Fruit fly (Drosophila melanogaster) whole organism, embryonic: ENCODE measurements around the gene CG10086.

ENCODE experiments used
- Adf1 ChIP-seq: fragments of 200-800 bp; sonication (Bioruptor generic); IDR thresholded peaks from 2 replicates; pipeline ENCODE4 v1.3.6; 2022; ENCODE audit warnings: missing biosample characterization, missing genetic modification characterization
- Atf6 ChIP-seq: fragments of 200-800 bp; sonication (Bioruptor generic); IDR thresholded peaks from 2 replicates; pipeline ENCODE4 v1.3.6; 2022; ENCODE audit warnings: missing biosample characterization, missing genetic modification characterization
- CG10366 ChIP-seq: fragments of 200-800 bp; sonication (Bioruptor generic); IDR thresholded peaks from 2 replicates; pipeline ENCODE4 v1.3.6; 2022; ENCODE audit warnings: missing biosample characterization, missing genetic modification characterization
- CG10462 ChIP-seq: fragments of 200-800 bp; sonication (Bioruptor generic); optimal IDR thresholded peaks from 2 replicates; lab custom pipeline; 2016; ENCODE audit warnings: missing biosample characterization, missing genetic modification characterization
- CG11093 ChIP-seq: fragments of 200-800 bp; sonication (Bioruptor generic); IDR thresholded peaks from 3 replicates; pipeline ENCODE4 v1.3.6; 2022; ENCODE audit warnings: missing biosample characterization, missing genetic modification characterization
- CG15479 ChIP-seq: fragments of 200-800 bp; sonication (Bioruptor generic); optimal IDR thresholded peaks from 3 replicates; lab custom pipeline; 2019; ENCODE audit warnings: missing biosample characterization, mild to moderate bottlenecking, missing genetic modification characterization, moderate library complexity
- CG16779 ChIP-seq: fragments of 200-800 bp; sonication (Bioruptor generic); IDR thresholded peaks from 2 replicates; pipeline ENCODE4 v1.3.6; 2022; ENCODE audit warnings: missing biosample characterization, missing genetic modification characterization
- CG17568 ChIP-seq: fragments of 200-800 bp; sonication (Bioruptor generic); optimal IDR thresholded peaks from 2 replicates; lab custom pipeline; 2018; ENCODE audit warnings: missing biosample characterization, mild to moderate bottlenecking, missing genetic modification characterization, moderate library complexity
- CG1832 ChIP-seq: fragments of 200-800 bp; sonication (Bioruptor generic); optimal IDR thresholded peaks from 2 replicates; lab custom pipeline; 2017; ENCODE audit warnings: missing biosample characterization, mild to moderate bottlenecking, missing genetic modification characterization, inconsistent platforms
- CG18599 ChIP-seq: fragments of 200-800 bp; sonication (Bioruptor generic); optimal IDR thresholded peaks from 3 replicates; lab custom pipeline; 2017; ENCODE audit warnings: missing biosample characterization, missing genetic modification characterization, mild to moderate bottlenecking, moderate library complexity, missing genetic modification reagents
- CG31224 ChIP-seq: fragments of 200-800 bp; sonication (Bioruptor generic); IDR thresholded peaks from 2 replicates; pipeline ENCODE4 v1.3.6; 2022; ENCODE audit warnings: missing biosample characterization, missing genetic modification characterization
- CG31365 ChIP-seq: fragments of 200-800 bp; sonication (Bioruptor generic); optimal IDR thresholded peaks from 2 replicates; lab custom pipeline; 2018; ENCODE audit warnings: missing biosample characterization, mild to moderate bottlenecking, missing genetic modification characterization
- CG34224 ChIP-seq: fragments of 200-800 bp; sonication (Bioruptor generic); IDR thresholded peaks from 3 replicates; pipeline ENCODE4 v1.3.6; 2022; ENCODE audit warnings: missing biosample characterization, missing genetic modification characterization; ENCODE audit not compliant: partially characterized antibody
- CG34422 ChIP-seq: fragments of 200-800 bp; sonication (Bioruptor generic); IDR thresholded peaks from 3 replicates; pipeline ENCODE4 v1.3.6; 2022; ENCODE audit warnings: missing biosample characterization, missing genetic modification characterization
- CG4360 ChIP-seq: fragments of 200-800 bp; sonication (Bioruptor generic); IDR thresholded peaks from 2 replicates; pipeline ENCODE4 v1.3.6; 2022; ENCODE audit warnings: missing biosample characterization, missing genetic modification characterization
- CG7786 ChIP-seq: fragments of 200-800 bp; sonication (Bioruptor generic); optimal IDR thresholded peaks from 2 replicates; lab custom pipeline; 2016; ENCODE audit warnings: missing biosample characterization, missing genetic modification characterization
- CG7963 ChIP-seq: fragments of 200-800 bp; sonication (Bioruptor generic); IDR thresholded peaks from 3 replicates; pipeline ENCODE4 v1.3.6; 2022; ENCODE audit warnings: missing biosample characterization, missing genetic modification characterization; ENCODE audit not compliant: partially characterized antibody
- Camta ChIP-seq: fragments of 200-800 bp; sonication (Bioruptor generic); optimal IDR thresholded peaks from 2 replicates; lab custom pipeline; 2016; ENCODE audit warnings: missing biosample characterization, missing genetic modification characterization
- Dek ChIP-seq: fragments of 200-800 bp; sonication (Bioruptor generic); optimal IDR thresholded peaks from 3 replicates; lab custom pipeline; 2019; ENCODE audit warnings: missing biosample characterization, mild to moderate bottlenecking, missing genetic modification characterization, moderate library complexity
- Eip74EF ChIP-seq, 2 experiments: fragments of 200-800 bp in 1 of 2; fragments of >200 bp in 1 of 2; sonication (Bioruptor generic) in 1 of 2; optimal IDR thresholded peaks; 2 replicates each; lab custom pipeline; 2017 to 2019; ENCODE audit warnings: missing biosample characterization in 2 of 2, missing genetic modification characterization in 2 of 2, mild to moderate bottlenecking in 1 of 2, moderate library complexity in 1 of 2
- Ets97D ChIP-seq: fragments of 200-800 bp; sonication (Bioruptor generic); optimal IDR thresholded peaks from 3 replicates; lab custom pipeline; 2016; ENCODE audit warnings: missing biosample characterization, missing genetic modification characterization
- H2.0 ChIP-seq: fragments of 200-800 bp; sonication (Bioruptor generic); IDR thresholded peaks from 2 replicates; pipeline ENCODE4 v1.3.6; 2022; ENCODE audit warnings: missing biosample characterization, missing genetic modification characterization
- HmgZ ChIP-seq: fragments of 200-800 bp; sonication (Bioruptor generic); optimal IDR thresholded peaks from 2 replicates; lab custom pipeline; 2018; ENCODE audit warnings: missing biosample characterization, mild to moderate bottlenecking, missing genetic modification characterization
- Lhr ChIP-seq: fragments of 200-800 bp; sonication (Bioruptor generic); optimal IDR thresholded peaks from 3 replicates; lab custom pipeline; 2017; ENCODE audit warnings: mild to moderate bottlenecking, missing biosample characterization, missing genetic modification reagents, missing genetic modification characterization
- Lpt ChIP-seq: fragments of >200 bp; optimal IDR thresholded peaks from 2 replicates; lab custom pipeline; 2018; ENCODE audit warnings: missing biosample characterization, missing genetic modification characterization
- Mad ChIP-seq: fragments of 200-800 bp; sonication (Bioruptor generic); optimal IDR thresholded peaks from 2 replicates; lab custom pipeline; 2016; ENCODE audit warnings: missing biosample characterization, missing genetic modification characterization
- NC2α ChIP-seq: fragments of 200-800 bp; sonication (Bioruptor generic); optimal IDR thresholded peaks from 2 replicates; lab custom pipeline; 2016; ENCODE audit warnings: missing biosample characterization, missing genetic modification characterization
- NK7.1 ChIP-seq: fragments of 200-800 bp; sonication (Bioruptor generic); optimal IDR thresholded peaks from 3 replicates; lab custom pipeline; 2016; ENCODE audit warnings: missing biosample characterization, missing genetic modification characterization
- Nf-YA ChIP-seq: fragments of 200-800 bp; sonication (Bioruptor generic); IDR thresholded peaks from 2 replicates; pipeline ENCODE4 v1.3.6; 2022; ENCODE audit warnings: missing biosample characterization, missing genetic modification characterization
- Oaz ChIP-seq: fragments of 200-800 bp; sonication (Bioruptor generic); IDR thresholded peaks from 2 replicates; pipeline ENCODE4 v1.3.6; 2022; ENCODE audit warnings: missing biosample characterization, missing genetic modification characterization
- Optix ChIP-seq: fragments of 200-800 bp; sonication (Bioruptor generic); IDR thresholded peaks from 3 replicates; pipeline ENCODE4 v1.3.6; 2022; ENCODE audit warnings: missing biosample characterization, missing genetic modification characterization
- Scr ChIP-seq: fragments of 200-800 bp; sonication (Bioruptor generic); IDR thresholded peaks from 2 replicates; pipeline ENCODE4 v1.3.6; 2022; ENCODE audit warnings: missing biosample characterization, missing genetic modification characterization; ENCODE audit not compliant: partially characterized antibody
- Sry-δ ChIP-seq: fragments of 200-800 bp; sonication (Bioruptor generic); optimal IDR thresholded peaks from 2 replicates; lab custom pipeline; 2016; ENCODE audit warnings: missing biosample characterization, missing genetic modification characterization
- YL-1 ChIP-seq: fragments of 200-800 bp; sonication (Bioruptor generic); optimal IDR thresholded peaks from 3 replicates; lab custom pipeline; 2017; ENCODE audit warnings: missing biosample characterization, mild to moderate bottlenecking, missing genetic modification characterization
- bcd ChIP-seq: fragments of 200-800 bp; sonication (Bioruptor generic); optimal IDR thresholded peaks from 2 replicates; lab custom pipeline; 2017; ENCODE audit warnings: missing biosample characterization, mild to moderate bottlenecking, missing genetic modification characterization
- caup ChIP-seq: fragments of 200-800 bp; sonication (Bioruptor generic); optimal IDR thresholded peaks from 3 replicates; lab custom pipeline; 2017; ENCODE audit warnings: missing biosample characterization, mild to moderate bottlenecking, missing genetic modification characterization, moderate library complexity; ENCODE audit not compliant: severe bottlenecking
- chm ChIP-seq: fragments of 200-800 bp; sonication (Bioruptor generic); IDR thresholded peaks from 2 replicates; pipeline ENCODE4 v1.3.6; 2022; ENCODE audit warnings: missing biosample characterization, missing genetic modification characterization
- dati ChIP-seq: fragments of 200-800 bp; sonication (Bioruptor generic); IDR thresholded peaks from 2 replicates; pipeline ENCODE4 v1.3.6; 2022; ENCODE audit warnings: missing biosample characterization, missing genetic modification characterization
- dpn ChIP-seq, 2 experiments: fragments of 200-800 bp; sonication (Bioruptor generic); optimal IDR thresholded peaks; 3 replicates each; lab custom pipeline; 2016; ENCODE audit warnings: missing biosample characterization in 2 of 2, missing genetic modification characterization in 2 of 2
- eyg ChIP-seq: fragments of 200-800 bp; sonication (Bioruptor generic); optimal IDR thresholded peaks from 3 replicates; lab custom pipeline; 2016; ENCODE audit warnings: missing biosample characterization, missing genetic modification characterization
- fd64A ChIP-seq: fragments of 200-800 bp; sonication (Bioruptor generic); optimal IDR thresholded peaks from 3 replicates; lab custom pipeline; 2018; ENCODE audit warnings: missing biosample characterization, mild to moderate bottlenecking, missing genetic modification characterization
- ftz-f1 ChIP-seq: fragments of 200-800 bp; sonication (Bioruptor generic); optimal IDR thresholded peaks from 2 replicates; lab custom pipeline; 2016; ENCODE audit warnings: missing biosample characterization, missing genetic modification characterization
- grn ChIP-seq: fragments of 200-800 bp; sonication (Bioruptor generic); optimal IDR thresholded peaks from 3 replicates; lab custom pipeline; 2017; ENCODE audit warnings: missing biosample characterization, missing genetic modification characterization
- gsb ChIP-seq: fragments of 200-800 bp; sonication (Bioruptor generic); IDR thresholded peaks from 2 replicates; pipeline ENCODE4 v1.3.6; 2022; ENCODE audit warnings: missing biosample characterization, missing genetic modification characterization
- kni ChIP-seq: fragments of 200-800 bp; sonication (Bioruptor generic); optimal IDR thresholded peaks from 3 replicates; lab custom pipeline; 2017; ENCODE audit warnings: mild to moderate bottlenecking, missing biosample characterization, missing genetic modification reagents, missing genetic modification characterization
- rib ChIP-seq: fragments of 200-800 bp; sonication (Bioruptor generic); IDR thresholded peaks from 2 replicates; pipeline ENCODE4 v1.3.6; 2022; ENCODE audit warnings: missing biosample characterization, missing genetic modification characterization
- salm ChIP-seq: fragments of 200-800 bp; sonication (Bioruptor generic); optimal IDR thresholded peaks from 2 replicates; lab custom pipeline; 2018; ENCODE audit warnings: missing biosample characterization, mild to moderate bottlenecking, missing genetic modification characterization
- tap ChIP-seq: fragments of 200-800 bp; optimal IDR thresholded peaks from 3 replicates; lab custom pipeline; 2019; ENCODE audit warnings: missing biosample characterization, mild to moderate bottlenecking, missing genetic modification characterization, moderate library complexity

Gene CG10086

dm6 chr3R:7809662-7810621, 19.5 kb downstream of the CG10086 start, which contains the start of the genes CG2993 and sgll (continued):
- TF ChIP-seq CG31365 (peak; percentile 75), Dek (tag; lab: Kevin White, UChicago) (peak; percentile 84), Oaz (peak; percentile 85), kni (peak; percentile 68), Ets97D (GFP tag; lab: Kevin White, UChicago) (peak; percentile 78), CG31224 (GFP tag; lab: Robert Waterston, UW) (peak; percentile 76), Atf6 (GFP tag; lab: Robert Waterston, UW) (peak; percentile 54; the same call in 1 of the 2 replicates), eyg (GFP tag; lab: Kevin White, UChicago) (peak; percentile 86), fd64A (GFP tag; lab: Kevin White, UChicago) (no peak), Camta (GFP tag; lab: Kevin White, UChicago) (peak; percentile 91), grn (GFP tag; lab: Kevin White, UChicago) (peak; percentile 16), CG18599 (GFP tag; lab: Kevin White, UChicago) (peak; percentile 80), chm (GFP tag; lab: Robert Waterston, UW) (peak; percentile 95), Lpt (no peak), CG1832 (GFP tag; lab: Kevin White, UChicago) (no peak), CG34422 (GFP tag; lab: Robert Waterston, UW) (peak; percentile 93), NC2α (GFP tag; lab: Kevin White, UChicago) (peak; percentile 81), Scr (GFP tag; lab: Robert Waterston, UW) (no peak), NK7.1 (peak; percentile 84), CG10462 (GFP tag; lab: Kevin White, UChicago) (peak; percentile 77), bcd (peak; percentile 91), dati (GFP tag; lab: Robert Waterston, UW) (peak; percentile 75), CG34224 (GFP tag; lab: Robert Waterston, UW) (no peak), Lhr (GFP tag; lab: Kevin White, UChicago) (peak; percentile 99), CG17568 (no peak), CG15479 (GFP tag; lab: Kevin White, UChicago) (no peak), rib (GFP tag; lab: Robert Waterston, UW) (no peak; the same call in 1 of the 2 replicates), Adf1 (peak; percentile 23; the same call in 1 of the 2 replicates), CG10366 (GFP tag; lab: Robert Waterston, UW) (peak; percentile 90), salm (tag; lab: Kevin White, UChicago) (no peak), CG4360 (GFP tag; lab: Robert Waterston, UW) (no peak; the same call in 1 of the 2 replicates), Mad (GFP tag; lab: Kevin White, UChicago) (peak; percentile 79), YL-1 (no peak), tap (tag; lab: Kevin White, UChicago) (no peak), Sry-δ (peak; percentile 66), Optix (peak; percentile 93), CG7786 (GFP tag; lab: Kevin White, UChicago) (peak; percentile 88), CG7963 (GFP tag; lab: Robert Waterston, UW) (no peak), ftz-f1 (GFP tag; lab: Kevin White, UChicago) (peak; percentile 59), dpn (GFP tag; optimal IDR thresholded peaks at IDR 0.05; lab: Kevin White, UChicago) (peak; percentile 97), Eip74EF (GFP tag; optimal IDR thresholded peaks at IDR 0.05; lab: Kevin White, UChicago) (no peak), Nf-YA (GFP tag; lab: Robert Waterston, UW) (peak; percentile 59; the same call in 1 of the 2 replicates), HmgZ (tag; lab: Kevin White, UChicago) (peak; percentile 83), gsb (peak; percentile 84), H2.0 (GFP tag; lab: Robert Waterston, UW) (peak; percentile 92), CG16779 (GFP tag; lab: Robert Waterston, UW) (peak; percentile 90), caup (GFP tag; lab: Kevin White, UChicago) (peak; percentile 88), CG11093 (GFP tag; lab: Robert Waterston, UW) (peak; percentile 87)
